Worm (Caenorhabditis elegans) whole organism, L3 larva: ENCODE data around the gene C34D10.1.
A peak's percentile ranks its signal among the peaks of the same experiment; 100 is the strongest.

Experiments used
- R02D3.7 ChIP-seq: fragments of 150-350 bp; optimal IDR thresholded peaks from 2 replicates; lab custom pipeline; 2014; ENCODE audit warnings: missing biosample characterization, missing genetic modification characterization
- ZK546.5 ChIP-seq: sonication (generic microtip); optimal IDR thresholded peaks from 2 replicates; lab custom pipeline; 2017; ENCODE audit warnings: missing biosample characterization, missing genetic modification characterization
- aly-2 ChIP-seq: fragments of 150-350 bp; optimal IDR thresholded peaks from 2 replicates; lab custom pipeline; 2014; ENCODE audit warnings: missing biosample characterization, missing genetic modification characterization
- ama-1 ChIP-seq: fragments of 150-350 bp; optimal IDR thresholded peaks from 2 replicates; lab custom pipeline; 2018
- ceh-16 ChIP-seq: sonication (generic microtip); optimal IDR thresholded peaks from 2 replicates; lab custom pipeline; 2017; ENCODE audit warnings: missing biosample characterization, missing genetic modification characterization
- ceh-28 ChIP-seq: fragments of 150-350 bp; optimal IDR thresholded peaks from 2 replicates; lab custom pipeline; 2014; ENCODE audit warnings: missing biosample characterization, missing genetic modification reagents, missing genetic modification characterization
- ceh-82 ChIP-seq: fragments of 150-350 bp; optimal IDR thresholded peaks from 2 replicates; lab custom pipeline; 2014; ENCODE audit warnings: missing biosample characterization, missing genetic modification characterization
- ceh-9 ChIP-seq: sonication (generic microtip); optimal IDR thresholded peaks from 2 replicates; lab custom pipeline; 2018; ENCODE audit warnings: missing biosample characterization, missing genetic modification characterization
- daf-12 ChIP-seq: fragments of 150-350 bp; optimal IDR thresholded peaks from 2 replicates; lab custom pipeline; 2014; ENCODE audit warnings: missing biosample characterization, missing genetic modification reagents, missing genetic modification characterization
- egl-27 ChIP-seq: sonication (generic microtip); optimal IDR thresholded peaks from 4 replicates; lab custom pipeline; 2017; ENCODE audit warnings: missing biosample characterization, missing genetic modification reagents, missing genetic modification characterization
- egl-5 ChIP-seq: fragments of 150-350 bp; optimal IDR thresholded peaks from 2 replicates; lab custom pipeline; 2017; ENCODE audit warnings: missing biosample characterization, missing genetic modification reagents, missing genetic modification characterization, inconsistent platforms
- elt-1 ChIP-seq: fragments of 150-350 bp; optimal IDR thresholded peaks from 2 replicates; lab custom pipeline; 2014; ENCODE audit warnings: missing biosample characterization, missing genetic modification characterization
- elt-2 ChIP-seq: sonication (generic microtip); optimal IDR thresholded peaks from 2 replicates; lab custom pipeline; 2016; ENCODE audit warnings: missing genetic modification reagents, mild to moderate bottlenecking, missing genetic modification characterization, missing compliant biosample characterization
- elt-3 ChIP-seq, 3 experiments: fragments of 150-350 bp in 1 of 3; sonication (generic microtip) in 2 of 3; optimal IDR thresholded peaks; 2 replicates in 2 of 3; 4 replicates in 1 of 3; lab custom pipeline; 2014 to 2017; ENCODE audit warnings: missing biosample characterization in 3 of 3, missing genetic modification characterization in 3 of 3
- eor-1 ChIP-seq, 2 experiments: fragments of 150-350 bp; optimal IDR thresholded peaks; 2 replicates each; lab custom pipeline; 2014 to 2018; ENCODE audit warnings: missing biosample characterization in 2 of 2, missing genetic modification characterization in 2 of 2
- fkh-10 ChIP-seq: sonication (generic microtip); optimal IDR thresholded peaks from 2 replicates; lab custom pipeline; 2017; ENCODE audit warnings: missing biosample characterization, missing genetic modification reagents, missing genetic modification characterization
- fkh-2 ChIP-seq: fragments of 150-350 bp; optimal IDR thresholded peaks from 2 replicates; lab custom pipeline; 2014; ENCODE audit warnings: missing biosample characterization, missing genetic modification reagents, missing genetic modification characterization
- fos-1 ChIP-seq: fragments of 150-350 bp; optimal IDR thresholded peaks from 2 replicates; lab custom pipeline; 2014; ENCODE audit warnings: missing biosample characterization, missing genetic modification characterization
- hmg-11 ChIP-seq: sonication (generic microtip); optimal IDR thresholded peaks from 2 replicates; lab custom pipeline; 2016; ENCODE audit warnings: missing genetic modification characterization, missing compliant biosample characterization
- jun-1 ChIP-seq: fragments of 150-350 bp; optimal IDR thresholded peaks from 2 replicates; lab custom pipeline; 2014; ENCODE audit warnings: missing biosample characterization, missing genetic modification reagents, missing genetic modification characterization
- lin-15B ChIP-seq: fragments of 150-350 bp; optimal IDR thresholded peaks from 2 replicates; lab custom pipeline; 2014; ENCODE audit warnings: missing biosample characterization, missing genetic modification characterization
- lin-39 ChIP-seq: fragments of 150-350 bp; optimal IDR thresholded peaks from 2 replicates; lab custom pipeline; 2018; ENCODE audit warnings: missing biosample characterization, missing genetic modification reagents, missing genetic modification characterization
- lsy-12 ChIP-seq: sonication (generic microtip); optimal IDR thresholded peaks from 2 replicates; lab custom pipeline; 2016; ENCODE audit warnings: mild to moderate bottlenecking, missing genetic modification characterization, missing compliant biosample characterization
- mdl-1 ChIP-seq: fragments of 150-350 bp; optimal IDR thresholded peaks from 2 replicates; lab custom pipeline; 2014; ENCODE audit warnings: missing biosample characterization, missing genetic modification characterization
- mml-1 ChIP-seq: fragments of 150-350 bp; sonication (generic microtip); optimal IDR thresholded peaks from 3 replicates; lab custom pipeline; 2014; ENCODE audit warnings: missing biosample characterization, missing genetic modification characterization
- nfya-1 ChIP-seq: sonication (generic microtip); optimal IDR thresholded peaks from 2 replicates; lab custom pipeline; 2017; ENCODE audit warnings: missing genetic modification characterization, mild to moderate bottlenecking, missing compliant biosample characterization, antibody characterized with exemption, moderate library complexity; ENCODE audit not compliant: insufficient read depth
- nhr-11 ChIP-seq: fragments of 150-350 bp; optimal IDR thresholded peaks from 2 replicates; lab custom pipeline; 2014; ENCODE audit warnings: missing biosample characterization, missing genetic modification characterization
- nhr-12 ChIP-seq: fragments of 150-350 bp; optimal IDR thresholded peaks from 2 replicates; lab custom pipeline; 2014; ENCODE audit warnings: missing biosample characterization, missing genetic modification characterization
- nhr-23 ChIP-seq: fragments of 150-350 bp; optimal IDR thresholded peaks from 2 replicates; lab custom pipeline; 2014; ENCODE audit warnings: missing biosample characterization, missing genetic modification reagents, missing genetic modification characterization
- nhr-237 ChIP-seq: fragments of 150-350 bp; optimal IDR thresholded peaks from 2 replicates; lab custom pipeline; 2014; ENCODE audit warnings: missing biosample characterization, missing genetic modification characterization
- nhr-25 ChIP-seq: sonication (generic microtip); optimal IDR thresholded peaks from 2 replicates; lab custom pipeline; 2017; ENCODE audit warnings: missing biosample characterization, missing genetic modification characterization
- nhr-28 ChIP-seq: fragments of 150-350 bp; optimal IDR thresholded peaks from 2 replicates; lab custom pipeline; 2014; ENCODE audit warnings: missing biosample characterization, missing genetic modification characterization
- nhr-43 ChIP-seq: sonication (generic microtip); optimal IDR thresholded peaks from 2 replicates; lab custom pipeline; 2016; ENCODE audit warnings: mild to moderate bottlenecking, missing genetic modification characterization, missing compliant biosample characterization; ENCODE audit not compliant: poor library complexity, severe bottlenecking
- nhr-67 ChIP-seq: fragments of 150-350 bp; optimal IDR thresholded peaks from 2 replicates; lab custom pipeline; 2014; ENCODE audit warnings: missing biosample characterization, missing genetic modification characterization
- nhr-76 ChIP-seq: fragments of 150-350 bp; sonication (generic microtip); optimal IDR thresholded peaks from 5 replicates; lab custom pipeline; 2014; ENCODE audit warnings: missing biosample characterization, missing genetic modification characterization
- nhr-77 ChIP-seq: fragments of 150-350 bp; optimal IDR thresholded peaks from 2 replicates; lab custom pipeline; 2014; ENCODE audit warnings: missing biosample characterization, missing genetic modification characterization
- pha-4 ChIP-seq: fragments of 150-350 bp; optimal IDR thresholded peaks from 2 replicates; lab custom pipeline; 2014; ENCODE audit warnings: missing biosample characterization, missing genetic modification reagents, missing genetic modification characterization
- pqm-1 ChIP-seq: fragments of 150-350 bp; optimal IDR thresholded peaks from 2 replicates; lab custom pipeline; 2017; ENCODE audit warnings: missing biosample characterization, missing genetic modification characterization, inconsistent platforms
- sea-2 ChIP-seq: fragments of 150-350 bp; sonication (generic microtip); optimal IDR thresholded peaks from 4 replicates; lab custom pipeline; 2014; ENCODE audit warnings: missing biosample characterization, missing genetic modification reagents, missing genetic modification characterization
- skn-1 ChIP-seq: fragments of 150-350 bp; optimal IDR thresholded peaks from 2 replicates; lab custom pipeline; 2014; ENCODE audit warnings: missing biosample characterization, missing genetic modification characterization
- snpc-4 ChIP-seq: fragments of 150-350 bp; optimal IDR thresholded peaks from 2 replicates; lab custom pipeline; 2014; ENCODE audit warnings: missing biosample characterization, missing genetic modification characterization
- tbx-2 ChIP-seq: sonication (generic microtip); optimal IDR thresholded peaks from 2 replicates; lab custom pipeline; 2016; ENCODE audit warnings: mild to moderate bottlenecking, missing genetic modification characterization, missing compliant biosample characterization
- unc-39 ChIP-seq: sonication (generic microtip); optimal IDR thresholded peaks from 4 replicates; lab custom pipeline; 2017; ENCODE audit warnings: missing biosample characterization, missing genetic modification characterization
- unc-62 ChIP-seq: fragments of 150-350 bp; sonication (generic microtip); optimal IDR thresholded peaks from 4 replicates; lab custom pipeline; 2014; ENCODE audit warnings: missing biosample characterization, missing genetic modification reagents, missing genetic modification characterization
- zag-1 ChIP-seq: fragments of 150-350 bp; optimal IDR thresholded peaks from 2 replicates; lab custom pipeline; 2014; ENCODE audit warnings: missing biosample characterization, missing genetic modification characterization
- ztf-11 ChIP-seq: fragments of 150-350 bp; optimal IDR thresholded peaks from 2 replicates; lab custom pipeline; 2014; ENCODE audit warnings: missing biosample characterization, missing genetic modification characterization
- ztf-4 ChIP-seq: fragments of 150-350 bp; optimal IDR thresholded peaks from 2 replicates; lab custom pipeline; 2014; ENCODE audit warnings: missing biosample characterization, missing genetic modification characterization

Gene C34D10.1

DNA sequence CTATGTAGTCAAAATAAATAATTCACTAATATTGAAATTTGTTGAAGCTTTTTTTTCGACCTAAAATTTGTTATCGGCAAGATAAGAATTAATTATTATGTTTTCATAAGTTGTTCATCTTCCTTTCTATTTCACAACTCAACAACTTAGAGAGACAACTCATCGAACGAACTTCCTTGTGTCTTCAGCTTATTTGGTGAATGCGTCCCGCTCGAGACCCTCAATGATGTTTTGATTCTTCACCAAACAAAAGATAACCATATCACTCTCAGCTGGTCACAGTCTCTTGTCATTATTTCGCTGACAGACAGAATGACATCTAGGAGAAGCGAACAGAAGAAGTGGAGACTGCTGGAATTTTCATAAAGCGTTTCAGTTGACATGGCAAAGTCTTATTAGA is 44.5 kb upstream of the C34D10.1 start:
- TF ChIP-seq aly-2, result no peak
- TF ChIP-seq nhr-25 (tag; lab: Kevin White, UChicago), result peak; percentile 61
- TF ChIP-seq, all 47 proteins: peak for 1

DNA sequence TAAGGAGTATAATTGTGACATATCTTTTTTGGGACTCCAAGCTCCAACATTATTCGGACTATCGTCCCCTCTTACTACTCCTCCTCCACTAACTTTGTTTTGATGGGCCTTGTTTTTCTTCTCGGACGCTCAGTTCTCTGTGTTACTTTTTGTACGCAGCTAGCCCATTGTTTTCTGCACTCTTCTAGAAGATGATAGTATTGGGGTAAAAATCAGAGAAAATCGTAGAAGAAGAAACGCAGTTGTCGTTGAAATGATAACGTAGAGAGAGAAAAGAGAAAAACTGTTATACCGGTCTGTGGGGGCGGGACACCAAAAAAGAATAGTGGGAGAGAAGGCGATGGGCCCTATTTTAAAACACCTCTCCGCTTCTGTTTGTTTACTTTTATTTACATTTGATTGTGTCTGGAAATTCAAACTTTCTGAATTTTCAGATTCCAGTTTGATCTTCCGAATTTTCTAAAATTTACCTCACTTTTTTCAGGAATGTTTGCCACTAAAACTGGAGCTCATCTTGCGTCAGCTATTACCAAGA is 43.7 kb upstream of the C34D10.1 start, which contains the start of gene F45E1.4:
F45E1.4 (plus strand) TSS at position 485 of the 535 bp plus-strand sequence.
- peak; percentile 37 for TF ChIP-seq nhr-23 (tag; lab: Kevin White, UChicago)
- no peak for TF ChIP-seq jun-1 (tag; lab: Kevin White, UChicago)
- TF ChIP-seq nhr-43 (tag; lab: Kevin White, UChicago), result peak; percentile 21
- TF ChIP-seq fos-1 (tag; lab: Kevin White, UChicago), result no peak
- peak; percentile 70 for TF ChIP-seq ceh-28 (tag; lab: Kevin White, UChicago)
- peak in 1 of 3 experiments; percentile 54 for TF ChIP-seq elt-3 (tag; optimal IDR thresholded peaks at IDR 0.05; lab: Kevin White, UChicago)
- TF ChIP-seq, all 47 proteins: peak for 4

DNA sequence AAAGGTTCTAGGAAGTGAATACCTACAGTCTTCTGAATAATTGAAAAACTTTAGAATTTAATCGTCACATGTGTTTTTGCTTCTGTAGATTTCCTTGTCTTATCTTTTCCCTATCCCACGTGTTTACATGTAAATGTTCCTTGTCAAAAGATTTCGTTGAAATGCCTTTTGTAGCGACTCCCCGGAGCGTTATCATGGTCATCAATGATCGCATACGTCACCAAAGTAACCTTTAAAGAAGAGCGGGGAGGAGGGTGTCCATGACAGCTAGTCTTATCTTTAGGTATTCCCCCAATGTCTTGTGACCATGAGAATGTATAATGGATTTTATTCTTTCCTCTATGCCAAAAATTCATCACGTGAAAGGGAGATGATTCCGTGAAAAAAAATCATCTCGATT is 42.4 kb upstream of the C34D10.1 start:
- TF ChIP-seq lin-39 (tag; lab: Kevin White, UChicago), result no peak
- TF ChIP-seq nhr-237 (tag; lab: Kevin White, UChicago), result no peak
- no peak for TF ChIP-seq R02D3.7
- no peak for TF ChIP-seq hmg-11
- no peak for TF ChIP-seq fos-1 (tag; lab: Kevin White, UChicago)
- TF ChIP-seq mdl-1, result no peak
- TF ChIP-seq snpc-4 (tag; lab: Kevin White, UChicago), result no peak
- no peak for TF ChIP-seq skn-1
- TF ChIP-seq ama-1 (lab: Kevin White, UChicago), result no peak
- peak; percentile 88 for TF ChIP-seq nhr-23 (tag; lab: Kevin White, UChicago)
- TF ChIP-seq jun-1 (tag; lab: Kevin White, UChicago), result peak; percentile 76
- TF ChIP-seq elt-1, result no peak
- TF ChIP-seq aly-2, result no peak
- no peak for TF ChIP-seq tbx-2 (tag; lab: Kevin White, UChicago)
- no peak for TF ChIP-seq ceh-82 (tag; lab: Kevin White, UChicago)
- TF ChIP-seq nfya-1 (tag; lab: Kevin White, UChicago), result peak; percentile 17
- TF ChIP-seq pha-4, result peak; percentile 18
- peak; percentile 82 for TF ChIP-seq nhr-25 (tag; lab: Kevin White, UChicago)
- no peak for TF ChIP-seq ztf-11 (tag; lab: Kevin White, UChicago)
- no peak for TF ChIP-seq nhr-67
- no peak for TF ChIP-seq egl-27 (tag; lab: Kevin White, UChicago)
- no peak for TF ChIP-seq eor-1 (tag; optimal IDR thresholded peaks at IDR 0.05; lab: Kevin White, UChicago)
- no peak for TF ChIP-seq nhr-12 (tag; lab: Kevin White, UChicago)
- TF ChIP-seq lsy-12 (tag; lab: Kevin White, UChicago), result no peak
- TF ChIP-seq nhr-28 (tag; lab: Kevin White, UChicago), result no peak
- TF ChIP-seq fkh-10 (GFP tag; lab: Kevin White, UChicago), result no peak
- no peak for TF ChIP-seq ceh-16
- no peak for TF ChIP-seq zag-1 (tag; lab: Kevin White, UChicago)
- TF ChIP-seq daf-12 (tag; lab: Kevin White, UChicago), result no peak
- TF ChIP-seq elt-3 (tag; optimal IDR thresholded peaks at IDR 0.05; lab: Kevin White, UChicago), result peak in 2 of 3 experiments; percentile 74 to 93
- no peak for TF ChIP-seq lin-15B (tag; lab: Kevin White, UChicago)
- TF ChIP-seq nhr-76, result no peak
- TF ChIP-seq egl-5 (tag; lab: Kevin White, UChicago), result no peak
- peak; percentile 57 for TF ChIP-seq unc-62 (GFP tag; lab: Kevin White, UChicago)
- TF ChIP-seq ZK546.5 (tag; lab: Kevin White, UChicago), result no peak
- TF ChIP-seq mml-1, result no peak
- TF ChIP-seq nhr-11 (tag; lab: Kevin White, UChicago), result no peak
- no peak for TF ChIP-seq unc-39 (tag; lab: Kevin White, UChicago)
- TF ChIP-seq pqm-1 (tag; lab: Kevin White, UChicago), result no peak
- peak; percentile 73 for TF ChIP-seq elt-2 (tag; lab: Kevin White, UChicago)
- peak; percentile 80 for TF ChIP-seq ceh-28 (tag; lab: Kevin White, UChicago)
- no peak for TF ChIP-seq fkh-2 (tag; lab: Kevin White, UChicago)
- no peak for TF ChIP-seq ztf-4 (tag; lab: Kevin White, UChicago)
- no peak for TF ChIP-seq nhr-77
- peak; percentile 73 for TF ChIP-seq nhr-43 (tag; lab: Kevin White, UChicago)
- TF ChIP-seq sea-2 (GFP tag; lab: Kevin White, UChicago), result no peak
- no peak for TF ChIP-seq ceh-9 (tag; lab: Kevin White, UChicago)
